Worm (Caenorhabditis elegans) whole organism, young adult: ENCODE data around the gene dhc-4.

Experiments used
- B0019.2 ChIP-seq: fragments of 200-800 bp; sonication (Bioruptor generic); conservative IDR thresholded peaks from 2 replicates; pipeline ENCODE4 v1.3.6; 2022; ENCODE audit warnings: missing genetic modification reagents, missing genetic modification characterization, missing compliant biosample characterization
- B0035.1 ChIP-seq: sonication (generic microtip); optimal IDR thresholded peaks from 2 replicates; lab custom pipeline; 2016; ENCODE audit warnings: missing genetic modification characterization, mild to moderate bottlenecking, missing compliant biosample characterization, missing genotype, missing genetic modification reagents
- C17E4.6 ChIP-seq: fragments of 200-800 bp; sonication (Bioruptor generic); IDR thresholded peaks from 2 replicates; pipeline ENCODE4 v1.3.6; 2022; ENCODE audit warnings: missing genetic modification reagents, missing genetic modification characterization, missing compliant biosample characterization
- F10E7.11 ChIP-seq: sonication (generic microtip); optimal IDR thresholded peaks from 2 replicates; lab custom pipeline; 2017; ENCODE audit warnings: mild to moderate bottlenecking, missing genetic modification characterization, moderate library complexity, missing compliant biosample characterization
- F39B2.1 ChIP-seq: fragments of 200-800 bp; sonication (Bioruptor generic); IDR thresholded peaks from 2 replicates; pipeline ENCODE4 v1.3.6; 2022; ENCODE audit warnings: missing genetic modification reagents, missing genetic modification characterization, missing compliant biosample characterization
- K11D2.4 ChIP-seq: fragments of 200-800 bp; sonication (Bioruptor generic); IDR thresholded peaks from 2 replicates; pipeline ENCODE4 v1.3.6; 2022; ENCODE audit warnings: missing genetic modification reagents, missing genetic modification characterization, missing compliant biosample characterization
- Y79H2A.3 ChIP-seq: fragments of 200-800 bp; sonication (Bioruptor generic); conservative IDR thresholded peaks from 2 replicates; pipeline ENCODE4 v1.3.6; 2022; ENCODE audit warnings: missing genetic modification reagents, missing genetic modification characterization, missing compliant biosample characterization
- bed-1 ChIP-seq: fragments of 200-800 bp; sonication (Bioruptor generic); IDR thresholded peaks from 2 replicates; pipeline ENCODE4 v1.3.6; 2022; ENCODE audit warnings: missing genetic modification reagents, missing genetic modification characterization, missing compliant biosample characterization
- cebp-1 ChIP-seq, 2 experiments: fragments of 200-800 bp in 1 of 2; sonication (Bioruptor generic) in 1 of 2; sonication (generic microtip) in 1 of 2; IDR thresholded peaks in 1 of 2; optimal IDR thresholded peaks in 1 of 2; 2 replicates each; pipeline versions ENCODE4 v1.3.6 to Lab custom; 2017 to 2022; ENCODE audit warnings: missing compliant biosample characterization in 2 of 2, missing genetic modification characterization in 2 of 2, mild to moderate bottlenecking in 1 of 2, missing genetic modification reagents in 1 of 2, moderate library complexity in 1 of 2
- dpl-1 ChIP-seq: fragments of 150-350 bp; optimal IDR thresholded peaks from 2 replicates; lab custom pipeline; 2014; ENCODE audit warnings: missing biosample characterization, missing genetic modification reagents, missing genetic modification characterization
- egl-44 ChIP-seq: fragments of 200-800 bp; sonication (Bioruptor generic); IDR thresholded peaks from 2 replicates; pipeline ENCODE4 v1.3.6; 2022; ENCODE audit warnings: missing genetic modification reagents, missing genetic modification characterization, missing compliant biosample characterization
- ekl-4 ChIP-seq: fragments of 200-800 bp; sonication (Bioruptor generic); IDR thresholded peaks from 2 replicates; pipeline ENCODE4 v1.3.6; 2022; ENCODE audit warnings: missing genetic modification reagents, missing genetic modification characterization, missing compliant biosample characterization
- hlh-12 ChIP-seq: sonication (generic microtip); optimal IDR thresholded peaks from 2 replicates; lab custom pipeline; 2016; ENCODE audit warnings: missing genetic modification characterization, missing compliant biosample characterization
- hmg-1.2 ChIP-seq: fragments of 200-800 bp; sonication (Bioruptor generic); IDR thresholded peaks from 2 replicates; pipeline ENCODE4 v1.3.6; 2022; ENCODE audit warnings: missing genetic modification reagents, missing genetic modification characterization, missing compliant biosample characterization
- lin-26 ChIP-seq: fragments of 200-800 bp; sonication (Bioruptor generic); IDR thresholded peaks from 2 replicates; pipeline ENCODE4 v1.3.6; 2022; ENCODE audit warnings: missing genetic modification reagents, missing genetic modification characterization, missing compliant biosample characterization
- lin-40 ChIP-seq: sonication (generic microtip); optimal IDR thresholded peaks from 2 replicates; lab custom pipeline; 2016; ENCODE audit warnings: missing genetic modification characterization, mild to moderate bottlenecking, missing compliant biosample characterization, missing genotype, missing genetic modification reagents
- madf-10 ChIP-seq: sonication (generic microtip); optimal IDR thresholded peaks from 2 replicates; lab custom pipeline; 2016; ENCODE audit warnings: mild to moderate bottlenecking, missing genetic modification characterization, missing compliant biosample characterization
- madf-3 ChIP-seq: fragments of 200-800 bp; sonication (Bioruptor generic); IDR thresholded peaks from 2 replicates; pipeline ENCODE4 v1.3.6; 2022; ENCODE audit warnings: missing genetic modification reagents, missing genetic modification characterization, missing compliant biosample characterization
- madf-8 ChIP-seq: fragments of 200-800 bp; sonication (Bioruptor generic); conservative IDR thresholded peaks from 2 replicates; pipeline ENCODE4 v1.3.6; 2022; ENCODE audit warnings: missing genetic modification reagents, missing genetic modification characterization, missing compliant biosample characterization
- nfya-1 ChIP-seq: sonication (generic microtip); optimal IDR thresholded peaks from 2 replicates; lab custom pipeline; 2017; ENCODE audit warnings: antibody characterized with exemption, missing compliant biosample characterization, missing genetic modification characterization, borderline replicate concordance; ENCODE audit not compliant: insufficient read depth
- nfya-2 ChIP-seq: fragments of 200-800 bp; sonication (Bioruptor generic); IDR thresholded peaks from 2 replicates; pipeline ENCODE4 v1.3.6; 2022; ENCODE audit warnings: missing genetic modification reagents, missing genetic modification characterization, missing compliant biosample characterization
- nhr-120 ChIP-seq: fragments of 200-800 bp; sonication (Bioruptor generic); IDR thresholded peaks from 2 replicates; pipeline ENCODE4 v1.3.6; 2022; ENCODE audit warnings: missing genetic modification characterization, missing compliant biosample characterization
- nhr-27 ChIP-seq: fragments of 200-800 bp; sonication (Bioruptor generic); optimal IDR thresholded peaks from 2 replicates; lab custom pipeline; 2018; ENCODE audit warnings: mild to moderate bottlenecking, missing genetic modification characterization, moderate library complexity, missing compliant biosample characterization
- nhr-90 ChIP-seq: sonication (generic microtip); optimal IDR thresholded peaks from 2 replicates; lab custom pipeline; 2016; ENCODE audit warnings: missing genotype, mild to moderate bottlenecking, missing genetic modification characterization, missing compliant biosample characterization
- rec-8 ChIP-seq, 2 experiments: sonication (generic microtip); optimal IDR thresholded peaks; 2 replicates each; lab custom pipeline; 2016; ENCODE audit warnings: mild to moderate bottlenecking in 2 of 2, missing genetic modification characterization in 2 of 2, missing genetic modification reagents in 2 of 2, missing genotype in 2 of 2, missing biosample characterization in 1 of 2, missing compliant biosample characterization in 1 of 2, moderate library complexity in 1 of 2
- snpc-4 ChIP-seq, 5 experiments: fragments of 150-350 bp in 1 of 5; sonication (generic microtip) in 4 of 5; optimal IDR thresholded peaks; 2 replicates each; lab custom pipeline; 2014 to 2018; ENCODE audit warnings: missing genetic modification characterization in 5 of 5, missing biosample characterization in 3 of 5, antibody characterized with exemption in 2 of 5, mild to moderate bottlenecking in 2 of 5, missing compliant biosample characterization in 2 of 5, missing genotype in 2 of 5, moderate library complexity in 2 of 5, missing genetic modification reagents in 1 of 5
- tbx-9 ChIP-seq: sonication (generic microtip); optimal IDR thresholded peaks from 2 replicates; lab custom pipeline; 2016; ENCODE audit warnings: borderline replicate concordance, missing genetic modification characterization, inconsistent platforms, missing compliant biosample characterization
- tlf-1 ChIP-seq: fragments of 200-800 bp; sonication (Bioruptor generic); optimal IDR thresholded peaks from 2 replicates; lab custom pipeline; 2018; ENCODE audit warnings: mild to moderate bottlenecking, missing genetic modification characterization, missing compliant biosample characterization
- unc-130 ChIP-seq: sonication (generic microtip); optimal IDR thresholded peaks from 2 replicates; lab custom pipeline; 2016; ENCODE audit warnings: missing genetic modification reagents, missing genetic modification characterization, missing compliant biosample characterization
- xnd-1 ChIP-seq: sonication (generic microtip); optimal IDR thresholded peaks from 2 replicates; lab custom pipeline; 2016; ENCODE audit warnings: missing genotype, missing genetic modification reagents, missing genetic modification characterization, missing compliant biosample characterization
- zfh-2 ChIP-seq: fragments of 200-800 bp; sonication (Bioruptor generic); conservative IDR thresholded peaks from 2 replicates; pipeline ENCODE4 v1.3.6; 2022; ENCODE audit warnings: missing genetic modification reagents, missing genetic modification characterization, missing compliant biosample characterization
- ztf-18 ChIP-seq: sonication (generic microtip); optimal IDR thresholded peaks from 2 replicates; lab custom pipeline; 2016; ENCODE audit warnings: missing genotype, mild to moderate bottlenecking, missing genetic modification characterization, missing compliant biosample characterization
- ztf-22 ChIP-seq: fragments of 200-800 bp; sonication (Bioruptor generic); optimal IDR thresholded peaks from 2 replicates; lab custom pipeline; 2018; ENCODE audit warnings: mild to moderate bottlenecking, missing genetic modification characterization, moderate library complexity, missing compliant biosample characterization
- ztf-25 ChIP-seq: fragments of 200-800 bp; sonication (Bioruptor generic); IDR thresholded peaks from 2 replicates; pipeline ENCODE4 v1.3.6; 2022; ENCODE audit warnings: missing genetic modification reagents, missing genetic modification characterization, missing compliant biosample characterization
- ztf-28 ChIP-seq: fragments of 200-800 bp; sonication (Bioruptor generic); IDR thresholded peaks from 2 replicates; pipeline ENCODE4 v1.3.6; 2022; ENCODE audit warnings: missing genetic modification reagents, missing genetic modification characterization, missing compliant biosample characterization

The dhc-4 gene

ce11 chrIII:10989491-10990032, 19.8 kb downstream of the dhc-4 start (continued):
- TF ChIP-seq ekl-4 (GFP tag; lab: Robert Waterston, UW) (peak; percentile 95), hlh-12 (peak; percentile 91), ztf-22 (peak; percentile 91), madf-8 (GFP tag; lab: Robert Waterston, UW) (peak; percentile 60), nfya-2 (peak; percentile 79; the same call in 1 of the 2 replicates), nfya-1 (tag; lab: Kevin White, UChicago) (no peak), cebp-1 (GFP tag; IDR thresholded peaks at IDR 0.05; lab: Robert Waterston, UW) (peak; percentile 99), cebp-1 (tag; optimal IDR thresholded peaks at IDR 0.05; lab: Kevin White, UChicago) (peak; percentile 100), tbx-9 (tag; lab: Kevin White, UChicago) (peak; percentile 95), nhr-90 (tag; lab: Kevin White, UChicago) (peak; percentile 94), ztf-18 (tag; lab: Kevin White, UChicago) (peak; percentile 83), tlf-1 (GFP tag; lab: Kevin White, UChicago) (peak; percentile 91), bed-1 (GFP tag; lab: Robert Waterston, UW) (no peak)
- TF ChIP-seq, all 124 proteins: peak for 119

ce11 chrIII:10994085-10994484, 24.3 kb downstream of the dhc-4 start:
- TF ChIP-seq nfya-2 = no peak
- TF ChIP-seq C17E4.6 = no peak
- TF ChIP-seq nhr-120 (GFP tag; lab: Robert Waterston, UW) = no peak
- TF ChIP-seq, all 124 proteins: peak for 0

- TF ChIP-seq ztf-28 (GFP tag; lab: Robert Waterston, UW) (no peak), hmg-1.2 (GFP tag; lab: Robert Waterston, UW) (no peak), lin-26 (no peak), Y79H2A.3 (GFP tag; lab: Robert Waterston, UW) (no peak), madf-3 (GFP tag; lab: Robert Waterston, UW) (no peak), B0035.1 (no peak), nfya-2 (no peak), ztf-25 (no peak), dpl-1 (GFP tag; lab: Kevin White, UChicago) (no peak), egl-44 (no peak), lin-40 (tag; lab: Kevin White, UChicago) (no peak), F10E7.11 (no peak), rec-8 (tag; optimal IDR thresholded peaks at IDR 0.05; lab: Kevin White, UChicago) (no peak), madf-10 (no peak), xnd-1 (tag; lab: Kevin White, UChicago) (no peak), cebp-1 (GFP tag; IDR thresholded peaks at IDR 0.05; lab: Robert Waterston, UW) (no peak), cebp-1 (tag; optimal IDR thresholded peaks at IDR 0.05; lab: Kevin White, UChicago) (no peak), unc-130 (GFP tag; lab: Kevin White, UChicago) (no peak), nhr-27 (tag; lab: Kevin White, UChicago) (no peak)
Measured at ce11 chrIII:10995156-10995555, 25.4 kb downstream of the dhc-4 start, which contains the start of gene dmsr-5. Gene dmsr-5 (minus strand): TSS chrIII:10995256.

ce11 chrIII:11002808-11003207, 33.1 kb downstream of the dhc-4 start:
- TF ChIP-seq B0019.2 (no peak), F39B2.1 (GFP tag; lab: Robert Waterston, UW) (no peak), nfya-2 (no peak), xnd-1 (tag; lab: Kevin White, UChicago) (no peak), K11D2.4 (GFP tag; lab: Robert Waterston, UW) (no peak), snpc-4 (GFP tag; optimal IDR thresholded peaks at IDR 0.05; lab: Kevin White, UChicago) (no peak), snpc-4 (tag; optimal IDR thresholded peaks at IDR 0.05; lab: Kevin White, UChicago) (peak in 1 of 4 experiments; percentile 52), zfh-2 (GFP tag; lab: Robert Waterston, UW) (peak; percentile 47; the same call in 1 of the 2 replicates)
